Fruit fly (Drosophila melanogaster) S2 (cell line): ENCODE data around the gene CG1307.
A peak's percentile ranks its signal among the peaks of the same experiment; 100 is the strongest.

ENCODE experiments used
- CG8478 ChIP-seq: fragments of >200 bp; optimal IDR thresholded peaks from 2 replicates; lab custom pipeline; 2018
- CTCF ChIP-seq, 2 experiments: fragments of >200 bp; optimal IDR thresholded peaks; 2 replicates each; lab custom pipeline; 2018

Gene CG1307

DNA sequence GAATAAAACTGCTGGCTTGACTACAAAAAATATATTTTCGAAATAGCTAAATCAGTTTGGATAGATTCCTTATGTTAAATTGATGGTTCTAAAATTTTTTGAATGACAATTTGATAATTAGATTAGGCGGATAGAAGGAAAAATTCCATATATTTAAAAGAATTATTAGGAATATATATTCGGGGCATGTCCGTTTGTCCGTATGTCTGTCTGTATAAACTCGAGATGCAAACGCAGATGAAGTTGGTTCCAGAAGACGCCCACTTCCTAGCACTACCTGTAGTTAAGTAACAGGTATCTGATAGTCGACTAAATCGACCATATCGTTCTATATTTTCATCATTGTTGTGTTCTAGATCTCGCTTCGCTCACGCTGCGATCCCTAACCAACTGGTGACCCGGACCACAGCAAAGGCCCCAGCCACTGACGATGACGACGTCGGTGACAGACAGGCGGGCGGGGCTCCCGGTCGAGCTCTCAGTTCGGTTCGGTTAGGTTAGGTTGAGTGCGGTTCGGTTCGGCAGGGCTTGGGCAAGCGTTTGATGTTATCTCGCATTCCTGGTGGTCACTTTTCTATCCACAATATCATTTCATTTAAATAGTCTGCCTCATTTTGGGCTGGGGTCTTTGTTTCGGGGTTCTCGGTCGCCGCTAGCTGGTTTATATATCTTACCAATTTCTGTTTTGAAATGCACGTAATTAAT is 15.2 kb upstream of the CG1307 start:
- TF ChIP-seq CG8478 (no peak), CTCF (optimal IDR thresholded peaks at IDR 0.05; lab: Kevin White, UChicago) (no peak)

DNA sequence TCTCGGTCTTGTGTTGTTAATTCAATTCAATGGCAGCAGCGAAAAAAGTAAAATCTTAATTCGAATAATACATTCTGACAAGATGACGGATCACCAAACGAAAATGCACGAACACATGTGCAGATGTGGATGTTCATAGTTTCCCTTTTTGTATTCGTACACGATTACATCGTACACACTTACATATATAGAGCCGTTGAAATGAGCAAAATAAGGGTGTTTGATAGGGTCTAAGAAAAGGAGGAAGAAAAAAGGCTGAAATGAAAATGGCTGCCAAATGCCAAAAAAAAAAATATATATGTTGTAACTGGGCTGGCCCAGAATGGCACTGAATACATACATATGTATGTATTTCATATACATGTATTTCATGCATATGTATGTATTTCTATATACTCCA is 11.0 kb upstream of the CG1307 start:
- TF ChIP-seq CG8478 (no peak), CTCF (optimal IDR thresholded peaks at IDR 0.05; lab: Kevin White, UChicago) (no peak)

DNA sequence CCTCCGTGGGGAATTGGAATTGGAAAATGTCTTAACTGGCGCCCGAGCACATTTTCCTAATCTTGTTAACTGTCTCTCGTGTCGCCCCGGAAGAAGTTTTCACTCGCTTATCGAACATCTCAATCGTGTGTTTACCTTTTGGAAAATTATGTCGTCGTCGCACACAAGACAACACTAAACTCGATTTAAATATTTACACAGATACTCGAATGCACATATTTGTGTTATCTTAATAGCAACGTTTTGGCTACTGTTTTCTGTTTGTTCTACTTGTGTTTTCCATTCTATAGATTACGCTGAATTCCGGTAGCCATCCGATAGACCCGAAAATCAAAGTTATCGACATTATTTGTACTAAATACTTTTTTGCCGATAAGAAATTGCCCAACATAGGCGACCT is 10.0 kb upstream of the CG1307 start:
- no peak for TF ChIP-seq CG8478
- TF ChIP-seq CTCF (optimal IDR thresholded peaks at IDR 0.05; lab: Kevin White, UChicago), result no peak

DNA sequence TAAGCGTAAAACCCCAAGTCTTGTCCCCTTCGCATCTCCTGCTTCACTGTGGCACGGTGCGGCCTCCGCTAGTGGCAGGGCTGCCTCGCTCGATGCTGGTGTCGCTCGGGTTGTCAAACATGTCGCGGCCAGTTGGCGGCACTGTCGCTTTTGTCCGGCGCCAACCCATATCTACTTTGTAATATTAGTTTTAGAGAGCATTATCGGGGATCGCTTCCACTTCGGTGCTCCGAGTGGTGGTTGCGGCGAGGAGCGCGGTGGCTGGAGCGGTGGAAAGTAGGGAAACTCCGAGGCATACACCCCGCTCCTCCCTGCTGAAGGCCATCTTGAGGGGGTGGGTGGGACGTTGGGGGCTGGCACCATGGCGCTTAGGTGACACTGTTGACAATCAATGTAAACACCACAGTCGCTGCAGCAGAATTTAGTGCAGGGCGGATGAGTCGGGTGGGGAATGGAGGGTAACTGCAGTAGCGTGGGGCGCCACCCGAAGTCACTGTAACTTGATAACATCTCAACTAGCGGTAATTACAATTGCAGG is 7.9 kb upstream of the CG1307 start:
- no peak for TF ChIP-seq CG8478
- TF ChIP-seq CTCF (optimal IDR thresholded peaks at IDR 0.05; lab: Kevin White, UChicago), result no peak

DNA sequence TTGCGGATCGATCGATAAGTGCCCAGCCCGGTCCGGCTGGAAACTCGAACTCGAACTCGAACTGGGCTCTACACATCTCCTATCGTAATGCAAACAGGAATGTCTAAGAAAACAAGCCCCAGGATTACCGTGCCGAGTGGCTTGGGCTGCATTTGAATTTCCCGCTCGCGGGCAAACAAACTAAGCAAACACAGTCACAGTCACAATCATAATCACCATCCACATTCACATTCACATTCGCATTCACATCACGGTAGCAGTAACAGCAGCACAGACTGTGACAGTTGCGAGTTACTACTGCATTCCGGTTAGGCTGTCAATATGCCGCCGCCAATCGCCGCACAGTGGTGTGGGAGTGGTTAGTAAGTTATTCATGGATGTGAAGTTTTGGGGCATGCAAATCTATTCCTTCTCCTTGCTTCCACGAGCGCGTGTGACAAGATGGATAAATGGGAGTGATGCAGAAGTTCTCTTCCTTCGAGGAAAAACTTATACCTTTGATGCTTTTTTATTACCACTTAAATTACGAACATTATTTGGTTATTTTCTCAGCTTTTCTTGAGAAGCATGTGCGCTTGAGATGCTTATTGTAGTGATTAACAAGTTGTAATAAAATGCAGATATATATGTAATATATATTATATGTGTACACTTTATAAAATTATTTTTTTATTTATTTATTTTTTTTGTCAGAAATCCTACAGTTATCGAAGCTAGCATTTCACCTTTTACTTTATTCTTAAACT is 7.3 kb upstream of the CG1307 start:
- TF ChIP-seq CTCF (optimal IDR thresholded peaks at IDR 0.05; lab: Kevin White, UChicago), result no peak
- no peak for TF ChIP-seq CG8478

DNA sequence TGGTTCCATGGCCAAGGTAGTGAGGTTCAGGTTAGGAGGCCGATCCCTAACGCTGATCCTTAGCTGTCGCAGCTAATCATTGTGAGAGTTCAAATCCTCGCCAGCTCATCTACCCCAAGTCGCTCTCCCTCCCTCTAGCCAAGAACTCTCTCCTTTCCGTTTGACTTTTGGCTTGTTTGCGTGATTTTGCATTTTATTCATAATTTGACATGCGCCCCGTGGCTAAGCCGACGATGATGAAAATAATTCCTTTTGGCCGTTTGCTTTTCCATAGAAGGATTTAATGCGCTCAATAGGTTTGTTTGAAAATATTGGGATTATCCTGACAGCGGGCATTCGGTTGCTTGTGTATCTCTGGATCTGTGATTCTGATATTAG is 6.0 kb upstream of the CG1307 start:
- TF ChIP-seq CTCF (optimal IDR thresholded peaks at IDR 0.05; lab: Kevin White, UChicago) (no peak), CG8478 (no peak)

DNA sequence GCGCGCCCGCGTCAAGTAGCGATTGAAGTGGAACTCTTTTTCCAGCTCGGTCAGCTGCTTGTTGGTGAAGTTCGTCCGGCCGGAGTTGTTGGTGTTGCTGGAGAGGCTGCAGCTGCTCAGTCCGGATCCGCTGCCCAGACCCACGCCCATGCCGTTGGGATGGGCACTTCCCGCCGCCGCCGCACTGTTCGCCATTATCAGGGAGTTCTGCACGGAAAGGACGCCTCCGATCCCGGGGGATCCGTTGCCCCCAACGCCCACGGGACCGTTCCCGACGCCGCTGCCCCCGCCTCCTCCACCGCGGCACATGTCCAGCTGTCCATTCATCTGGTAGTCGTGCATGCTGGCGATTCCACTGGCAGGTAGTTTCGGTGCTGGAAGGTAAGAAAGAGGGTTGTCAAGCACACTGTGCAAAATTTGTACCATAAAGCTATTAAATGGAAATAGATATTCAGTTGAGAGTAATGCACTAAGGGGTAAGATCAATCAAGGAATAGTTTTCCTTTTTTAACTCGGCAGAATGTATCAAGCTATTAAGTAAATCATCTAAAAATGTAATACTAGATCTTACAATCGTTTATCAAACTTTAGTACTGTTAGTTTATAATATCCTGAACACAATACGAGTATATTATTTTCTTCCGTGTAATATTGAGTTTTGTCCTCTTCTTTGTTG is 5.5 kb upstream of the CG1307 start:
- TF ChIP-seq CTCF (optimal IDR thresholded peaks at IDR 0.05; lab: Kevin White, UChicago) (no peak), CG8478 (no peak)

DNA sequence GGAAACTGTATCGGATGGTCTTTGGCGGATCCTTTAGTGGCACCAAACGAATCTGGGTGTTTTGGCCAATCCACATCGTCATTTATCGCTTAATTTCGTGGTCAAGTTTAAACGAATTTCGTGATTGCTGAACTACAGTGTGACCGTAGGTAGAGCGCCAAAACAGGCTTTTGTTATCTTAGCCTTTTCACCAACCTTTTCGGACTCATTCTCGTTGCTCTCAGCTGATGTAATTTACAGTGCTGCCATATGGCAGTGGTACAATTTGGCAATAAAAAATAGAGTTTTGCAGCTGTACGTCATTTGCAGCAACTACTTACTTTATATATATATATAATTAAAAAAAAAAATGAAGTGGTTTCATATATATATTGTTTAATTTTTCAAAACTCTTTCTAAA is 2.7 kb upstream of the CG1307 start, which contains the start of gene agt:
Gene agt (minus strand): TSS at position 160 of the 400 bp plus-strand sequence.
- peak; percentile 70 to 74 for TF ChIP-seq CTCF (optimal IDR thresholded peaks at IDR 0.05; lab: Kevin White, UChicago)
- no peak for TF ChIP-seq CG8478

DNA sequence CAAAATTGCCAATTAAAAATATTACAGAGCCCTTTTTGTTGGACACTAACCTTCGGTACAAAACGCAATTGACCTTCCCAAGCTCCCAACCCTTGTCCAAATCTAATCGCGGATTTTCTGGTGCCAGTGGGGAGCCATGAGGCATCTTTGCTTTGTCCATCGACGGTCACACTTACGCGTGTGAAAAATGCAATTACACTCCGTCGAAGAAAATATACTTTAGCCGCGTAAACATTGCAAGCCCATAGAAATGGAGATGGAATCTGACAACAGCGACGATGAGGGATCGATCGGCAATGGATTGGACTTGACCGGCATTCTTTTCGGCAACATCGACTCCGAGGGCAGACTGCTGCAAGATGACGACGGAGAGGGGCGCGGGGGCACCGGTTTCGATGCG is 10.5 kb downstream of the CG1307 start, which contains the start of gene Taf1:
Gene Taf1 (plus strand): TSS at position 150 of the 400 bp plus-strand sequence.
- TF ChIP-seq CG8478, result no peak
- TF ChIP-seq CTCF (optimal IDR thresholded peaks at IDR 0.05; lab: Kevin White, UChicago), result peak; percentile 57 to 69

DNA sequence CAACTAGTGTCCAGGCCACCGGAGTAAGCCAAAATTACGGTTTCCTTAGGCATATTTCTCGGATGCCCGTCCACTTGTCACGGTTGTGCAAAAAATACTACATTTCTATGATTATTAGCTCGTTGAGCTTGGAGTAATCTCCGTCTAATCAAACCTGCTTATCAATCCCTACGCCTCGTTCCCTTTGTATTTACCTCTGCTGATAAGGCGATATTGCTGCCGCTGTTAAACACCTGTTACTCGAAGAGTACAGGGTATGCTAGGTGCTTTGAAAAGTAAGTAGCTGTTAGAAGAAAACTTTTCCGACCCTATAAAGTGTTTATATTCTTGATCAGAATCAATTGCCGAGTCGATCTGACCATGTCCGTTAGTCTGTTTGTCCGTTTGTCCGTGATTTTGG is 12.9 kb downstream of the CG1307 start, which contains the start of gene Ass:
Gene Ass (minus strand): TSS at position 101 of the 400 bp plus-strand sequence.
- TF ChIP-seq CTCF (optimal IDR thresholded peaks at IDR 0.05; lab: Kevin White, UChicago), result no peak
- TF ChIP-seq CG8478, result no peak

DNA sequence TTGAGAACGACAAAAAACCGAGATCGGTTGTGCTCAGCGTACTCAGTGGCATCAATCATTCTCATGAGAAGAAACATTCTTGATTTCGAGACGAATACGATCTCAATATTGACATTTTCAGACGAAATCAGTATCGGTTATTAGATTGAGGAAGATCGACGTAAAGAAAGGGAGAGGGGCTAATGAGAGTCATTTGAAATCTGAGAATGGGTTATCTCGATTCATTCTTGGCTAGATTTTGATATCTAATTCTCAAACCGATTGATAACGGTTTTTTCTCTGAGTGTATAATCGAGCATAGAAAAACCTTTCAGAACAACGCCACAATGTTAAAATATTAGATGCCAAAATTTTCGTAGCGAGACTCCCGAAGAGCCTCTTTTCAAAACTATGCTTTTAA is 16.3 kb downstream of the CG1307 start, which contains the start of gene CG31286:
Gene CG31286 (plus strand): TSS at position 301 of the 400 bp plus-strand sequence.
- TF ChIP-seq CG8478 (no peak), CTCF (optimal IDR thresholded peaks at IDR 0.05; lab: Kevin White, UChicago) (no peak)

DNA sequence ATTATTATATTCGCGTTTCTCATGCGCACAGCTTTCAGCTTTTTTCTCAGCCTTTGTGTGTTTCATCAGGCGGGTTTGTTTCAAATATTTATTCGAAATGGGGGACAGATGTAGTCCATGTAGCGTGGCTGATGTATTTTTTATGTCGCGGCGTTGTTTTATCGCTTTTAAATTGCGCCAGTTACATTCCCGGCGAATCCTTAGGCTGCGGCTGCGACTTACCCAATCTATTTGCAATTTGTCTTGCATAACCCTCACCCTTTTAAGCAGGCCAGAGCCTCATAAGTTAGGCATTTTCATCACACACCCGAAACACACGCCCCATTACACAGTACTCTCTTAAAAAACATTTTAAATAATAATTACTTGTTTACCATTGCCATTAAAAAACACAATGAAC is 27.4 kb downstream of the CG1307 start, which contains the start of gene sunz:
Gene sunz (plus strand): TSS at position 301 of the 400 bp plus-strand sequence.
- TF ChIP-seq CTCF (optimal IDR thresholded peaks at IDR 0.05; lab: Kevin White, UChicago) (no peak), CG8478 (no peak)

DNA sequence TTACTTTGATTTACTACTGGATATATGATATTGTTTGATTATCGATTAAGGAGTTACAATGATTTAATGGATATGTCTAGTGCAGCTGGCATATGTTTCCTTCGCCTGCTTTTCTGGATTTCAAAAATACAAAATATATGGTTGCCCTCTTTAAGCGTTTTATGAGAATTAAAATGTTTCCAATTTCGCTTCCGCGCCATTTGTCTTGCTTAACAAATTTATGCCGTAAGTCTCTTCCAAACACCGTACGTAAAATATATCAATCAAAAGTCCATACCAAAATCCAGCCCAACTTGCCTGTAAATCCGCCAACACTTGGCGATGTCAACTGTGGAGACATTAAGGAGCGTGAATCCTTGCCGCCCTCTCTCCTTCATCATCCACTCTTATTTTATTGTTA is 28.0 kb downstream of the CG1307 start, which contains the start of gene CG15177:
Gene CG15177 (minus strand): TSS at position 101 of the 400 bp plus-strand sequence.
- TF ChIP-seq CTCF (optimal IDR thresholded peaks at IDR 0.05; lab: Kevin White, UChicago) (no peak), CG8478 (no peak)

DNA sequence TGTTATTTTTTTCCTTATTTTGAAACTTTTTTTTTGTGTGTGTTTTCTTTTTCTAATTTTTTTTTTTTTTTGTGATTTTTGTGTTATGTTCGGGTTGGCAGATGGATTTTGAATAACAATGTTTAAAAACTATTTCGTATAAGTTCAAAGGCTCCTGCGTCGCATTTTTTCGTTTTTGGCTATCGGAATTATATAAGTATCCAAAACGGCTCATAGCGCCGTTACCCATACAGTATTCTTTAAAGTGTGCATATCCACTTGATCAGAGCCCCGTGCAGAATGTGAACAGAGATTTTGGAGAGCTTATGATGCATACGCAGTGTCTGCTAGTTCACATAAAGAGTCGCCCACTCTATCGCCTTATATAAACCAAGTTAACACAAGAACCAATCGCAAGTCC is 29.4 kb downstream of the CG1307 start, which contains the start of gene sowi:
Gene sowi (minus strand): TSS at position 101 of the 400 bp plus-strand sequence.
- TF ChIP-seq CTCF (optimal IDR thresholded peaks at IDR 0.05; lab: Kevin White, UChicago), result no peak
- no peak for TF ChIP-seq CG8478

DNA sequence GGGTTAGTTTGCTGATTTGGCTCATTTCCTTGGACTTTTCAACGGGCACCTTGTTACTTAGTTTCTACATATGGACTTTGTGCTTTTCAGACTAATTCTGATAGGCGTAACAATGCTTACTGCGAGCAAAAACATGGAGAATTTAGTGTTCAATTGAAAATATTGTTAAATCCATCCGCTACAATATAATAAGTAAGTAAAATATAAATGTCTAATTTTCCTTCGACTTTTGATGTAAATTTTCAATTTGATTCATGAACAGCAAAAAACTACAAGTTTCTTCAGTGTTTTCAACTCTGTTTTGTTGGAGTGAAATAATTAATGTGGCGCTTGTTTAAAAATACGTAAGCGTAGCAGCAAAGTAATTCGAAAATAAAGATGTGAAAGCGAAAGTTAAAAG is 48.4 kb downstream of the CG1307 start, which contains the start of gene glob2:
Gene glob2 (minus strand): TSS at position 101 of the 400 bp plus-strand sequence.
- no peak for TF ChIP-seq CTCF (optimal IDR thresholded peaks at IDR 0.05; lab: Kevin White, UChicago)
- no peak for TF ChIP-seq CG8478
